Worm (Caenorhabditis elegans): ENCODE results near the gene F35H8.12.

ce11 chrII:9544386-9544785, 7.2 kb upstream of the F35H8.12 start, which contains the start of gene sra-7:
- TF ChIP-seq pqm-1 (tag; optimal IDR thresholded peaks at IDR 0.05) (no peak), zag-1 (tag; optimal IDR thresholded peaks at IDR 0.05) (no peak), nhr-77 (tag; optimal IDR thresholded peaks at IDR 0.05) (no peak)

Data from whole organism, L1 larva.